Fruit fly (Drosophila melanogaster): Measurements from ENCODE around the gene msl-1.

Gene msl-1

dm6 chr2L:18705617-18706046, 17.0 kb upstream of the msl-1 start, which contains the start of gene Jwa (continued):
- TF ChIP-seq CG1233 (GFP tag; optimal IDR thresholded peaks at IDR 0.05) = peak; percentile 62
- peak; percentile 77 for TF ChIP-seq CG4730 (GFP tag; IDR thresholded peaks at IDR 0.05)
- TF ChIP-seq pho (GFP tag; optimal IDR thresholded peaks at IDR 0.05) = peak; percentile 93
- TF ChIP-seq CG12942 (GFP tag; optimal IDR thresholded peaks at IDR 0.05) = peak; percentile 98
- no peak for TF ChIP-seq br (optimal IDR thresholded peaks at IDR 0.05)
- peak; percentile 93 for TF ChIP-seq cato (GFP tag; optimal IDR thresholded peaks at IDR 0.05; ENCODE audit: borderline replicate concordance)
- TF ChIP-seq org-1 (GFP tag; optimal IDR thresholded peaks at IDR 0.05) = peak; percentile 87
- TF ChIP-seq CG3726 (GFP tag; IDR thresholded peaks at IDR 0.05) = peak; percentile 90
- peak; percentile 41; the same call in 1 of the 2 replicates for TF ChIP-seq dati (GFP tag; IDR thresholded peaks at IDR 0.05)
- TF ChIP-seq Sin3A (optimal IDR thresholded peaks at IDR 0.05) = peak; percentile 51
- peak; percentile 21 for TF ChIP-seq CG8281 (tag; optimal IDR thresholded peaks at IDR 0.05)
- no peak for TF ChIP-seq luna (GFP tag; optimal IDR thresholded peaks at IDR 0.05)
- peak; percentile 85 for TF ChIP-seq dimm (GFP tag; IDR thresholded peaks at IDR 0.05)
- TF ChIP-seq Ssrp (tag; optimal IDR thresholded peaks at IDR 0.05) = peak; percentile 77
- TF ChIP-seq CG14050 (GFP tag; IDR thresholded peaks at IDR 0.05) = peak; percentile 90
- TF ChIP-seq Max (GFP tag; optimal IDR thresholded peaks at IDR 0.05) = peak; percentile 81
- TF ChIP-seq CG9609 (GFP tag; optimal IDR thresholded peaks at IDR 0.05) = peak; percentile 95
- no peak for TF ChIP-seq bigmax (GFP tag; optimal IDR thresholded peaks at IDR 0.05)
- peak; percentile 98 for TF ChIP-seq Optix (GFP tag; IDR thresholded peaks at IDR 0.05)
- TF ChIP-seq Atf6 (GFP tag; IDR thresholded peaks at IDR 0.05) = peak; percentile 82
- peak; percentile 83 for TF ChIP-seq ssp (GFP tag; IDR thresholded peaks at IDR 0.05)
- TF ChIP-seq CG15479 (GFP tag; optimal IDR thresholded peaks at IDR 0.05) = no peak
- TF ChIP-seq inv (GFP tag; IDR thresholded peaks at IDR 0.05; ENCODE audit: partially characterized antibody) = peak; percentile 100
- peak; percentile 100 for TF ChIP-seq CG34224 (GFP tag; IDR thresholded peaks at IDR 0.05; ENCODE audit: partially characterized antibody)
- TF ChIP-seq CG3281 (GFP tag; optimal IDR thresholded peaks at IDR 0.05) = peak; percentile 75
- TF ChIP-seq maf-S (GFP tag; optimal IDR thresholded peaks at IDR 0.05) = peak; percentile 92
- peak; percentile 89 for TF ChIP-seq E2f2 (GFP tag; IDR thresholded peaks at IDR 0.05)
- TF ChIP-seq Scr (GFP tag; IDR thresholded peaks at IDR 0.05; ENCODE audit: partially characterized antibody) = peak; percentile 99
- no peak for TF ChIP-seq wek (GFP tag; optimal IDR thresholded peaks at IDR 0.05)
- TF ChIP-seq Hmx (GFP tag; optimal IDR thresholded peaks at IDR 0.05) = peak; percentile 81
- TF ChIP-seq danr (GFP tag; IDR thresholded peaks at IDR 0.05) = peak; percentile 92
- TF ChIP-seq MTF-1 (GFP tag; optimal IDR thresholded peaks at IDR 0.05; ENCODE audit: borderline replicate concordance) = no peak
- TF ChIP-seq Usf (GFP tag; optimal IDR thresholded peaks at IDR 0.05) = peak; percentile 66
- peak; percentile 74 for TF ChIP-seq dan (GFP tag; IDR thresholded peaks at IDR 0.05)
- peak; percentile 99 for TF ChIP-seq unc-4 (GFP tag; IDR thresholded peaks at IDR 0.05; ENCODE audit: partially characterized antibody)
- no peak for TF ChIP-seq cad (GFP tag; optimal IDR thresholded peaks at IDR 0.05)
- no peak for TF ChIP-seq hkb (optimal IDR thresholded peaks at IDR 0.05)
- TF ChIP-seq hkb (GFP tag; IDR thresholded peaks at IDR 0.05) = peak; percentile 77
- TF ChIP-seq CG14441 (GFP tag; IDR thresholded peaks at IDR 0.05) = peak; percentile 88
- peak; percentile 90 for TF ChIP-seq CG11695 (GFP tag; IDR thresholded peaks at IDR 0.05)
- peak; percentile 80 for TF ChIP-seq Lhr (GFP tag; optimal IDR thresholded peaks at IDR 0.05)
- peak; percentile 46 for TF ChIP-seq CG17912 (GFP tag; optimal IDR thresholded peaks at IDR 0.05)
- peak; percentile 91 for TF ChIP-seq CG2202 (tag; optimal IDR thresholded peaks at IDR 0.05)
- no peak for TF ChIP-seq exex (tag; optimal IDR thresholded peaks at IDR 0.05)
- peak; percentile 82 for TF ChIP-seq CG4282 (GFP tag; optimal IDR thresholded peaks at IDR 0.05)
- TF ChIP-seq tap (tag; optimal IDR thresholded peaks at IDR 0.05) = peak; percentile 39
- TF ChIP-seq CG30431 (GFP tag; optimal IDR thresholded peaks at IDR 0.05) = peak; percentile 96
- peak; percentile 79 for TF ChIP-seq Fer1 (GFP tag; optimal IDR thresholded peaks at IDR 0.05)
- peak; percentile 97 for TF ChIP-seq CG6791 (GFP tag; IDR thresholded peaks at IDR 0.05; ENCODE audit: partially characterized antibody)
- peak; percentile 53 for TF ChIP-seq CG10147 (GFP tag; optimal IDR thresholded peaks at IDR 0.05)
- peak; percentile 66 for TF ChIP-seq CG4328 (GFP tag; optimal IDR thresholded peaks at IDR 0.05)
- peak; percentile 81 for TF ChIP-seq rib (GFP tag; IDR thresholded peaks at IDR 0.05)
